Fruit fly (Drosophila melanogaster): ENCODE results near the gene Cp7Fc.

Gene Cp7Fc

dm6 chrX:8496362-8496761, 19.4 kb downstream of the Cp7Fc start:
- TF ChIP-seq CG3847 (GFP tag; IDR thresholded peaks at IDR 0.05) (no peak), CG10274 (GFP tag; optimal IDR thresholded peaks at IDR 0.05) (no peak), sd (tag; optimal IDR thresholded peaks at IDR 0.05) (peak; percentile 31), bbx (GFP tag; IDR thresholded peaks at IDR 0.05; ENCODE audit: partially characterized antibody) (no peak), Pdp1 (GFP tag; optimal IDR thresholded peaks at IDR 0.05) (peak in 1 of 2 experiments; percentile 55), CG3065 (GFP tag; optimal IDR thresholded peaks at IDR 0.05) (no peak), CG4730 (GFP tag; IDR thresholded peaks at IDR 0.05) (no peak), exex (tag; optimal IDR thresholded peaks at IDR 0.05) (peak; percentile 77), Dip2 (GFP tag; IDR thresholded peaks at IDR 0.05) (no peak), her (GFP tag; optimal IDR thresholded peaks at IDR 0.05) (no peak), CG34422 (GFP tag; IDR thresholded peaks at IDR 0.05) (no peak), chinmo (GFP tag; IDR thresholded peaks at IDR 0.05; ENCODE audit: partially characterized antibody) (no peak), HmgD (GFP tag; optimal IDR thresholded peaks at IDR 0.05) (no peak), mirr (GFP tag; optimal IDR thresholded peaks at IDR 0.05) (peak; percentile 62), Drgx (GFP tag; IDR thresholded peaks at IDR 0.05) (no peak), Oli (tag; optimal IDR thresholded peaks at IDR 0.05) (no peak), slbo (GFP tag; IDR thresholded peaks at IDR 0.05) (no peak), Lhr (GFP tag; optimal IDR thresholded peaks at IDR 0.05) (no peak)

dm6 chrX:8497604-8498232, 20.8 kb downstream of the Cp7Fc start:
- TF ChIP-seq shn (GFP tag; optimal IDR thresholded peaks at IDR 0.05) (no peak), row (GFP tag; IDR thresholded peaks at IDR 0.05) (0 out of 3 replicates have a peak, but pooled peaks have one; percentile 11), nom (GFP tag; optimal IDR thresholded peaks at IDR 0.05) (no peak), salm (tag; optimal IDR thresholded peaks at IDR 0.05) (no peak), Vsx1 (GFP tag; optimal IDR thresholded peaks at IDR 0.05) (no peak), gcm (GFP tag; optimal IDR thresholded peaks at IDR 0.05) (no peak), Lpt (GFP tag; optimal IDR thresholded peaks at IDR 0.05) (no peak), CG4360 (GFP tag; IDR thresholded peaks at IDR 0.05) (no peak), CG15479 (GFP tag; optimal IDR thresholded peaks at IDR 0.05) (no peak), Tbp (GFP tag; optimal IDR thresholded peaks at IDR 0.05) (no peak), al (GFP tag; IDR thresholded peaks at IDR 0.05) (no peak), B-H2 (GFP tag; optimal IDR thresholded peaks at IDR 0.05) (no peak), cwo (GFP tag; optimal IDR thresholded peaks at IDR 0.05) (peak; percentile 60), CG2129 (GFP tag; IDR thresholded peaks at IDR 0.05; ENCODE audit: partially characterized antibody) (no peak), tna (GFP tag; IDR thresholded peaks at IDR 0.05; ENCODE audit: partially characterized antibody) (no peak), CG2116 (GFP tag; optimal IDR thresholded peaks at IDR 0.05) (no peak), gsb (GFP tag; IDR thresholded peaks at IDR 0.05) (no peak), mirr (GFP tag; optimal IDR thresholded peaks at IDR 0.05) (peak; percentile 48), sug (tag; optimal IDR thresholded peaks at IDR 0.05) (peak; percentile 12), CG9876 (GFP tag; optimal IDR thresholded peaks at IDR 0.05) (no peak), CG18476 (GFP tag; optimal IDR thresholded peaks at IDR 0.05) (no peak), Lim3 (GFP tag; IDR thresholded peaks at IDR 0.05) (no peak), zfh2 (GFP tag; optimal IDR thresholded peaks at IDR 0.05) (no peak), da (GFP tag; optimal IDR thresholded peaks at IDR 0.05) (no peak), CG8359 (GFP tag; optimal IDR thresholded peaks at IDR 0.05; ENCODE audit: borderline replicate concordance) (no peak), cg (GFP tag; optimal IDR thresholded peaks at IDR 0.05) (no peak), slou (GFP tag; optimal IDR thresholded peaks at IDR 0.05) (no peak), grn (GFP tag; optimal IDR thresholded peaks at IDR 0.05) (peak; percentile 63), toy (GFP tag; IDR thresholded peaks at IDR 0.05) (no peak), Atf6 (GFP tag; IDR thresholded peaks at IDR 0.05) (no peak), dan (GFP tag; IDR thresholded peaks at IDR 0.05) (no peak), Hey (tag; optimal IDR thresholded peaks at IDR 0.05) (peak; percentile 11), CG11247 (GFP tag; IDR thresholded peaks at IDR 0.05) (no peak), CG6272 (GFP tag; IDR thresholded peaks at IDR 0.05) (no peak)
